Worm (Caenorhabditis elegans) whole organism, mixed stage, embryonic: Measurements from ENCODE around the gene Y47D7A.6.

Experiments used
- mab-5 ChIP-seq: fragments of 150-350 bp; optimal IDR thresholded peaks from 2 replicates; lab custom pipeline; 2014; ENCODE audit warnings: missing biosample characterization, missing genetic modification characterization
- mep-1 ChIP-seq: fragments of 150-350 bp; optimal IDR thresholded peaks from 2 replicates; lab custom pipeline; 2017; ENCODE audit warnings: missing biosample characterization, missing genetic modification reagents, missing genetic modification characterization, inconsistent platforms
- nhr-237 ChIP-seq: fragments of 150-350 bp; optimal IDR thresholded peaks from 2 replicates; lab custom pipeline; 2014; ENCODE audit warnings: missing biosample characterization, missing genetic modification characterization
- snpc-4 ChIP-seq: fragments of 150-350 bp; optimal IDR thresholded peaks from 2 replicates; lab custom pipeline; 2014; ENCODE audit warnings: missing biosample characterization, missing genetic modification characterization
- unc-62 ChIP-seq: fragments of 150-350 bp; optimal IDR thresholded peaks from 2 replicates; lab custom pipeline; 2014; ENCODE audit warnings: missing biosample characterization, missing genetic modification reagents, missing genetic modification characterization

DNA sequence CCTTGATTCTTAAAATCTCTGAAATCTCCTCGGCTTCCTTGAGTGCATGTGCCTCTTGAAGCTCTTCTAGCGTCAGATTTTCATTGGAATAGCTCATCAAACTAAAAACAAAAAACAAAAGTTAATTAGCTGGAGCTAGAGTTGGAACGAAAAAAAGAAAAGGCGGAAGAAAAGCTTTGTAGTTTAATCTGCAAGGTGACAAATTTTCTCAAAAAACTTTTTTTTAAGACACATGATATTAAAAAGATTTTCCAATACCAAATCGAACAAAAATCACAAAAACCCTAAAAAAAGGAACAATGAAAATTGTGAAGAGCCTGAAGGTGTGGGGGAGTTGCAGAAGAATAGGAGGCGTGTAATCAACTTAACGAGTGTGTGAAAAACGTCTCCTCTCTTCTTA is 36.6 kb upstream of the Y47D7A.6 start, which contains the start of gene gnrr-5:
- TF ChIP-seq mab-5 (no peak), nhr-237 (tag; lab: Kevin White, UChicago) (no peak), mep-1 (tag; lab: Kevin White, UChicago) (no peak), unc-62 (GFP tag; lab: Kevin White, UChicago) (no peak), snpc-4 (tag; lab: Kevin White, UChicago) (no peak)
